Fruit fly (Drosophila melanogaster): ENCODE results near the gene Anp.
A peak's percentile ranks its signal among the peaks of the same experiment; 100 is the strongest.

Gene Anp

DNA sequence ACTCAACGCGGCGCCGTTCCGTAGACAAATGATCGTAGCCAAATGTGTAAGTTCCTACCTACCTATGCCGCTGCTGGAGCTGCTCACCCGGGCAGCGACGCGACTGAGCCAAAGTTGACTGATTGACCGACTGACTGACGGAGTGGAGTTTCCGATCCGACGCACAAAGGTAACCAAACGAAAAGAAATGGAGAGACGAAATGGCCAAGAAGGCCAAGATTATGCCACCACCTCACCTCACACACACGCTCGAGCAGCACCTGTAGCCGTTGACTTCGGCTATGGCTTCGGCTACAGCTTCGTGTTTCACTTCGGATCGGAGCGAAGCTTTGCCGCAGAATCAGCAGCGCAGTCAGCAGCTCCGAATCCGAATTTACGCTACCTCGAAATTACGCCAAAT, 18.7 kb upstream of the Anp start, which contains the start of gene CG9747:
Gene CG9747 (minus strand): TSS at position 206 of the 400 bp plus-strand sequence.
- TF ChIP-seq cnc (optimal IDR thresholded peaks at IDR 0.05) (no peak), pad (GFP tag; optimal IDR thresholded peaks at IDR 0.05) (no peak), tj (GFP tag; optimal IDR thresholded peaks at IDR 0.05) (peak; percentile 90)

DNA sequence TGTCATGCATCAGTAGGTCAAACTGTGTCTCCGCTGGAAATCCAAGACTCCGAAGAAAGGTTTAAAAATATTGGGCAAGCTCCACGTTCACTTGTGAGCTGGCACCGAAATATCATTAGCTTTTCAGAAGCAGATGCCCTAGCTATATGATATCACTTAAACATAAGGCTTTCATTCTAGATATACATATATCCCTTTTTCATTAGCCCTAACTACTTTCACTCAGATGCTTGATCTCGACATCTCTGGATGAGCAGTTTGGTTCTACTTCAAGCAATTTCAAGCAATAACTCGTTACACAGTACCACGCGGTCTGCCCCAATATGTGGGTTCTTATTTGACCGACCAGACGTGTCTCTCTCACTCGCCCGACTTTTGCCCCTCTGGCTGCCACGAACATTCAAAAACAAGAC, 18.3 kb upstream of the Anp start:
- TF ChIP-seq tj (GFP tag; optimal IDR thresholded peaks at IDR 0.05), result peak; percentile 46
- no peak for TF ChIP-seq CG12768 (GFP tag; optimal IDR thresholded peaks at IDR 0.05)
- TF ChIP-seq Mnt (GFP tag; optimal IDR thresholded peaks at IDR 0.05), result no peak
- no peak for TF ChIP-seq bab1 (GFP tag; optimal IDR thresholded peaks at IDR 0.05)

DNA sequence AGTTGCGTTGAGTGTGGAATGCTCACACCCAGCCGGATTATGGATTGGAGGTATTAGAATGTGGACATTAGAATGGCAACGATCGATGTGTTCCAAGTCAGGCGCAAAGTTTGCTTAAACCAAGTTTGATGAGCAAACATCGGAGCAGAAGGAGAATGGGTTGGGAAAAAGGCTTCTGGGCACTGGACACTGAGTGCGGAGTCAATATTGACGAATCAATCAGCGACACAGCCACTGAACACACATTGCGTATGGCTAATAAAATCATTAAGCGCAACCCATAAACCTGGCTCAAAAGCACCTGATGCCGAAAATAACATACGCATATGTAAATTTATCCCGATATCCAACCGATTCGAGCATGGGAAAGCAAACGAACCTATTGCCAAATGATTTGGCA, 15.9 kb upstream of the Anp start:
- no peak for TF ChIP-seq CG12768 (GFP tag; optimal IDR thresholded peaks at IDR 0.05)
- TF ChIP-seq Hr96 (GFP tag; optimal IDR thresholded peaks at IDR 0.05), result no peak
- no peak for TF ChIP-seq toe (GFP tag; optimal IDR thresholded peaks at IDR 0.05)
- TF ChIP-seq Crg-1 (GFP tag; optimal IDR thresholded peaks at IDR 0.05), result no peak
- no peak for TF ChIP-seq ovo (GFP tag; optimal IDR thresholded peaks at IDR 0.05)
- TF ChIP-seq cnc (optimal IDR thresholded peaks at IDR 0.05), result no peak
- no peak for TF ChIP-seq CG5204 (GFP tag; optimal IDR thresholded peaks at IDR 0.05)
- no peak for TF ChIP-seq CG7101 (tag; optimal IDR thresholded peaks at IDR 0.05)
- no peak for TF ChIP-seq CG14711 (tag; optimal IDR thresholded peaks at IDR 0.05)
- TF ChIP-seq tj (GFP tag; optimal IDR thresholded peaks at IDR 0.05), result no peak
- no peak for TF ChIP-seq Clk (GFP tag; optimal IDR thresholded peaks at IDR 0.05)
- no peak for TF ChIP-seq CG33017 (tag; optimal IDR thresholded peaks at IDR 0.05)
- no peak for TF ChIP-seq CG7045 (GFP tag; optimal IDR thresholded peaks at IDR 0.05)
- no peak for TF ChIP-seq CG1620 (GFP tag; optimal IDR thresholded peaks at IDR 0.05)
- no peak for TF ChIP-seq kay (GFP tag; ENCODE audit: borderline replicate concordance)
- TF ChIP-seq pad (GFP tag; optimal IDR thresholded peaks at IDR 0.05), result no peak
- TF ChIP-seq bab1 (GFP tag; optimal IDR thresholded peaks at IDR 0.05), result no peak

DNA sequence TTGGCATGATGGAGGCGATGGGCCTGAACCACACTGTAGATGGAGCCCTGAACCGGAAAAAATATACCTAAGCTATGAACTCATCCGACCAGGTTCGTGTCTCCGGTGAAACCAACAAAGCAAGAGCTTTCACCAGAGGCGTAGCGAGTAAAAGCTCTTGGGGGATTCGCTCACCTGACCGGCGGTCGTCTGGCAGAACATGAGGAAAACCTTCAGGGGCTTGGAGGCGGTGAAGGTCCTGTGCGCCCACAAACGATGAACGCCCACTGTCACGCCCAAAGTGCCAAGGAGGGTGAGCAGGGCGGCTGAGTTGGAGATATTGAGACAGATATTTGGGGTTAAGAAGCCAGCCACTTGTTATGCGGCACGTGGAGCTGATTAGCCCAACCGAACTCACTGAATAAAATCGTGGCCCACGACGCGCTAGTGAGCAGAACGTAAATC, 14.1 kb upstream of the Anp start:
- TF ChIP-seq pad (GFP tag; optimal IDR thresholded peaks at IDR 0.05) (no peak), CG33017 (tag; optimal IDR thresholded peaks at IDR 0.05) (peak; percentile 19), CG1620 (GFP tag; optimal IDR thresholded peaks at IDR 0.05) (peak; percentile 44), bab1 (GFP tag; optimal IDR thresholded peaks at IDR 0.05) (peak; percentile 80), Crg-1 (GFP tag; optimal IDR thresholded peaks at IDR 0.05) (peak; percentile 22), cic (GFP tag; optimal IDR thresholded peaks at IDR 0.05) (peak; percentile 10), CG14711 (tag; optimal IDR thresholded peaks at IDR 0.05) (peak; percentile 20), Mnt (GFP tag; optimal IDR thresholded peaks at IDR 0.05) (peak; percentile 84), cnc (optimal IDR thresholded peaks at IDR 0.05) (no peak), ovo (GFP tag; optimal IDR thresholded peaks at IDR 0.05) (no peak), CG11617 (GFP tag; optimal IDR thresholded peaks at IDR 0.05) (peak; percentile 29), CG7101 (tag; optimal IDR thresholded peaks at IDR 0.05) (peak; percentile 54), CG7045 (GFP tag; optimal IDR thresholded peaks at IDR 0.05) (no peak)

DNA sequence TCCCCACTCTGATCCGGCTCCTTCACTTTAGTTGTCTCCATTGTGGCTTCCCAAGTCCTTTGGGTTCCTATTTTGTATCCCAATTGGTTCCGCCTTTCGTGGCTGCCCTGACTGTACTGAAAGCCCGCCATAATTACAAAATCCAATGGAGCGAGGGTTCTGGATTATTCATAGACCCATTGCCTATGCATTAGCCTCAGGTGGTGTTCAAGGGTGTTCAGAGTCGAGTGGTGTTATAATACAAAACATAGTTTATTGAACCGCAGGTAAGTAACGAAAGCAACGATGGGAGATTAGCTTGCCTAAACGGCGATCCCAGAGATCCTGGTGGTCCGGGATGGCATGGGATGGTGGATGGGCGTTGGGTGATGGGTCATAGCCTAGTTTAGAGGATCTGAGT, 13.6 kb upstream of the Anp start, which contains the start of gene CG15531:
Gene CG15531 (minus strand): TSS at position 101 of the 400 bp plus-strand sequence.
- TF ChIP-seq cic (GFP tag; optimal IDR thresholded peaks at IDR 0.05) (no peak), CG7045 (GFP tag; optimal IDR thresholded peaks at IDR 0.05) (no peak), CG11617 (GFP tag; optimal IDR thresholded peaks at IDR 0.05) (no peak), CG33017 (tag; optimal IDR thresholded peaks at IDR 0.05) (no peak), bab1 (GFP tag; optimal IDR thresholded peaks at IDR 0.05) (no peak), CG12768 (GFP tag; optimal IDR thresholded peaks at IDR 0.05) (no peak), tj (GFP tag; optimal IDR thresholded peaks at IDR 0.05) (no peak), ovo (GFP tag; optimal IDR thresholded peaks at IDR 0.05) (no peak), CG7101 (tag; optimal IDR thresholded peaks at IDR 0.05) (no peak), CG1620 (GFP tag; optimal IDR thresholded peaks at IDR 0.05) (no peak), Crg-1 (GFP tag; optimal IDR thresholded peaks at IDR 0.05) (no peak), pad (GFP tag; optimal IDR thresholded peaks at IDR 0.05) (no peak), toe (GFP tag; optimal IDR thresholded peaks at IDR 0.05) (no peak), cnc (optimal IDR thresholded peaks at IDR 0.05) (no peak), Hr96 (GFP tag; optimal IDR thresholded peaks at IDR 0.05) (no peak), Clk (GFP tag; optimal IDR thresholded peaks at IDR 0.05) (no peak), CG14711 (tag; optimal IDR thresholded peaks at IDR 0.05) (no peak), CG5204 (GFP tag; optimal IDR thresholded peaks at IDR 0.05) (no peak)

DNA sequence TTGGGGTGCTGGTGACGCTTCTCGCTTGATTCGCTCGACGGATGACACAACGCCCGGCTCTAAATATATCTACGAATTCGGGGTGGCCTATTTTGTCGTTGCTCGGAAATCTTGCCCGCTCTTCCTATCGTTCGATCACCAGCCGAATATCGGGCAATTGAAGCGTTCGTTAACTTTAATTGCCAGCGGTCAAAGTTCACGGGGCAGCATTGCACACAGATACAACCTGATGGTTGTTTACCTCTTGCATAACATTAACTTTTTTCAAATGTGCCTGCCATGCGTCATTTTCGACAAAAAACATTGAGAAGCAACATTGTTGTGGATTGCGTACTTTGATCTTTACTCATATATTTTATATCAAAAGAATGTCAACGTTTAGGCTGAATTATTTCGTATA, 12.0 kb upstream of the Anp start:
- TF ChIP-seq CG7101 (tag; optimal IDR thresholded peaks at IDR 0.05) (no peak), tj (GFP tag; optimal IDR thresholded peaks at IDR 0.05) (no peak), cnc (optimal IDR thresholded peaks at IDR 0.05) (no peak)

DNA sequence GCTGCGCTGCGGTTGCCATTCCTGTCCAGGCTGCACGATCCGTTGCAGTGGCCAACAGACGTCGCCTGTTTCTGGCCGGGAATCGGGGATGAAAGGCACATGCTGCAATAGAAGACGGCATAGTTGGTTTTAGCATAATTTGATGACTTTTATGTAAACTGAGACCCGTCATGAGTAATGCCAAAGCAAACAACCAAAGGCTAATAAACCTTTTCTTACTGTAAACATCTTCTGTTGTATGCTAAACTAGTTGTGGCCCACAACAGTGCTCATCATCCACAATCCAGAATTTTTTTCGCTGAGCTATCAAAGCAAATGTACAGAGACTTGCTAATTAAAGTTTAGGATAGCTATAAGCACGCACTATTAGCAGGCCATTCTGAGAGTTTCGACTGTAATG, 11.0 kb upstream of the Anp start:
- TF ChIP-seq CG1620 (GFP tag; optimal IDR thresholded peaks at IDR 0.05) (no peak), ovo (GFP tag; optimal IDR thresholded peaks at IDR 0.05) (no peak), tj (GFP tag; optimal IDR thresholded peaks at IDR 0.05) (no peak), Mnt (GFP tag; optimal IDR thresholded peaks at IDR 0.05) (no peak), CG5204 (GFP tag; optimal IDR thresholded peaks at IDR 0.05) (no peak), CG33017 (tag; optimal IDR thresholded peaks at IDR 0.05) (no peak), CG7045 (GFP tag; optimal IDR thresholded peaks at IDR 0.05) (no peak)
